Fruit fly (Drosophila melanogaster) whole organism, pupa: ENCODE measurements around the gene CG34135.

Experiments
- CG10348 ChIP-seq: fragments of 200-800 bp; sonication (Bioruptor generic); IDR thresholded peaks from 2 replicates; pipeline ENCODE4 v1.3.6; 2022; ENCODE audit warnings: missing biosample characterization, missing genetic modification characterization
- CG12605 ChIP-seq: fragments of 200-800 bp; sonication (Bioruptor generic); IDR thresholded peaks from 2 replicates; pipeline ENCODE4 v1.3.6; 2022; ENCODE audit warnings: missing biosample characterization, missing genetic modification characterization
- CG13204 ChIP-seq: fragments of 200-800 bp; sonication (Bioruptor generic); optimal IDR thresholded peaks from 2 replicates; lab custom pipeline; 2018; ENCODE audit warnings: missing biosample characterization, mild to moderate bottlenecking, missing genetic modification characterization, moderate library complexity
- CG14655 ChIP-seq: fragments of 200-800 bp; sonication (Bioruptor generic); optimal IDR thresholded peaks from 3 replicates; lab custom pipeline; 2017; ENCODE audit warnings: mild to moderate bottlenecking, missing biosample characterization, missing genetic modification reagents, missing genetic modification characterization
- CG15710 ChIP-seq: fragments of 200-800 bp; sonication (Bioruptor generic); optimal IDR thresholded peaks from 2 replicates; lab custom pipeline; 2018; ENCODE audit warnings: missing biosample characterization, mild to moderate bottlenecking, missing genetic modification characterization, moderate library complexity
- CG17806 ChIP-seq: fragments of 200-800 bp; sonication (Bioruptor generic); optimal IDR thresholded peaks from 2 replicates; lab custom pipeline; 2018; ENCODE audit warnings: missing biosample characterization, mild to moderate bottlenecking, missing genetic modification characterization, moderate library complexity
- CG32121 ChIP-seq: fragments of 200-800 bp; sonication (Bioruptor generic); IDR thresholded peaks from 2 replicates; pipeline ENCODE4 v1.3.6; 2022; ENCODE audit warnings: missing biosample characterization, missing genetic modification characterization
- CG34367 ChIP-seq: fragments of 200-800 bp; sonication (Bioruptor generic); optimal IDR thresholded peaks from 2 replicates; lab custom pipeline; 2018; ENCODE audit warnings: missing biosample characterization, mild to moderate bottlenecking, missing genetic modification characterization
- CG4496 ChIP-seq: fragments of 200-800 bp; sonication (Bioruptor generic); IDR thresholded peaks from 3 replicates; pipeline ENCODE4 v1.3.6; 2022; ENCODE audit warnings: missing biosample characterization, missing genetic modification characterization
- CG8159 ChIP-seq: fragments of 200-800 bp; sonication (Bioruptor generic); optimal IDR thresholded peaks from 3 replicates; lab custom pipeline; 2018; ENCODE audit warnings: missing biosample characterization, mild to moderate bottlenecking, missing genetic modification characterization, moderate library complexity
- CG8301 ChIP-seq: fragments of 200-800 bp; sonication (Bioruptor generic); optimal IDR thresholded peaks from 2 replicates; lab custom pipeline; 2018; ENCODE audit warnings: missing biosample characterization, mild to moderate bottlenecking, missing genetic modification characterization
- CG9948 ChIP-seq: fragments of 200-800 bp; sonication (Bioruptor generic); optimal IDR thresholded peaks from 2 replicates; lab custom pipeline; 2018; ENCODE audit warnings: missing biosample characterization, mild to moderate bottlenecking, missing genetic modification characterization, moderate library complexity
- D1 ChIP-seq: fragments of 200-800 bp; sonication (Bioruptor generic); optimal IDR thresholded peaks from 2 replicates; lab custom pipeline; 2018; ENCODE audit warnings: missing biosample characterization, mild to moderate bottlenecking, missing genetic modification characterization, moderate library complexity
- EcR ChIP-seq: fragments of 200-800 bp; sonication (Bioruptor generic); optimal IDR thresholded peaks from 3 replicates; lab custom pipeline; 2019; ENCODE audit warnings: missing biosample characterization, missing genetic modification characterization, mild to moderate bottlenecking, moderate library complexity, missing genetic modification reagents
- Ets98B ChIP-seq: fragments of 200-800 bp; sonication (Bioruptor generic); IDR thresholded peaks from 2 replicates; pipeline ENCODE4 v1.3.6; 2022; ENCODE audit warnings: missing biosample characterization, missing genetic modification characterization
- Pif1A ChIP-seq: fragments of 200-800 bp; sonication (Bioruptor generic); optimal IDR thresholded peaks from 3 replicates; lab custom pipeline; 2016; ENCODE audit warnings: missing biosample characterization, missing genetic modification characterization
- Pif1B ChIP-seq: fragments of 200-800 bp; sonication (Bioruptor generic); optimal IDR thresholded peaks from 3 replicates; lab custom pipeline; 2016; ENCODE audit warnings: missing biosample characterization, missing genetic modification characterization
- Snoo ChIP-seq: fragments of 200-800 bp; sonication (Bioruptor generic); optimal IDR thresholded peaks from 3 replicates; lab custom pipeline; 2017; ENCODE audit warnings: missing biosample characterization, mild to moderate bottlenecking, missing genetic modification characterization, inconsistent platforms
- fd96Ca ChIP-seq: fragments of 200-800 bp; sonication (Bioruptor generic); IDR thresholded peaks from 3 replicates; pipeline ENCODE4 v1.3.6; 2022; ENCODE audit warnings: missing biosample characterization, missing genetic modification characterization
- gl ChIP-seq: fragments of 200-800 bp; sonication (Bioruptor generic); optimal IDR thresholded peaks from 2 replicates; lab custom pipeline; 2018; ENCODE audit warnings: missing biosample characterization, mild to moderate bottlenecking, missing genetic modification characterization
- rn ChIP-seq: fragments of 200-800 bp; sonication (Bioruptor generic); IDR thresholded peaks from 2 replicates; pipeline ENCODE4 v1.3.6; 2022; ENCODE audit warnings: missing biosample characterization, missing genetic modification characterization

The CG34135 gene

DNA sequence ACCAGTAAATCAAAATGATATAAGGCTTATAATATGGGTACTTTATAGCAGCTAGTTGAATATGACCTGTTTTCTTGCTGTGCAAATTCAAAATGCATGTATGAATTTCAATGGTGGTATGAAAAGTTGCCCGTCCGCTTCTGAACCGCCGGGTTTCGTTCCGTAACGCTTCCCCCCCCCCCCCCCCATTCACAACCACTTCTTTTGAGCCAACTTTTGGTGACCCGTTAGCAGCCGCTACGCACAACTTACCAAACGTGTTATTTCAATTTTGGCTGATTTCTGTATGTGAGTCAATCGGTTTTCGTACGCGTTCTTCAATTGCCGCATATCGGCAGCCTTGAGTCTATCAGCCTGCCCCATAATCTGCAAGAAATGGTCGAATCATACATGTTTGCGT, 25.7 kb upstream of the CG34135 start:
- no peak for TF ChIP-seq Ets98B (GFP tag; lab: Robert Waterston, UW)
- no peak for TF ChIP-seq CG9948 (tag; lab: Kevin White, UChicago)
- TF ChIP-seq fd96Ca (GFP tag; lab: Robert Waterston, UW) = 0 out of 3 replicates have a peak, but pooled peaks have one; percentile 17
- peak; percentile 19 for TF ChIP-seq CG13204 (GFP tag; lab: Kevin White, UChicago)
- no peak for TF ChIP-seq D1 (tag; lab: Kevin White, UChicago)
- TF ChIP-seq, all 21 proteins: peak for 2

DNA sequence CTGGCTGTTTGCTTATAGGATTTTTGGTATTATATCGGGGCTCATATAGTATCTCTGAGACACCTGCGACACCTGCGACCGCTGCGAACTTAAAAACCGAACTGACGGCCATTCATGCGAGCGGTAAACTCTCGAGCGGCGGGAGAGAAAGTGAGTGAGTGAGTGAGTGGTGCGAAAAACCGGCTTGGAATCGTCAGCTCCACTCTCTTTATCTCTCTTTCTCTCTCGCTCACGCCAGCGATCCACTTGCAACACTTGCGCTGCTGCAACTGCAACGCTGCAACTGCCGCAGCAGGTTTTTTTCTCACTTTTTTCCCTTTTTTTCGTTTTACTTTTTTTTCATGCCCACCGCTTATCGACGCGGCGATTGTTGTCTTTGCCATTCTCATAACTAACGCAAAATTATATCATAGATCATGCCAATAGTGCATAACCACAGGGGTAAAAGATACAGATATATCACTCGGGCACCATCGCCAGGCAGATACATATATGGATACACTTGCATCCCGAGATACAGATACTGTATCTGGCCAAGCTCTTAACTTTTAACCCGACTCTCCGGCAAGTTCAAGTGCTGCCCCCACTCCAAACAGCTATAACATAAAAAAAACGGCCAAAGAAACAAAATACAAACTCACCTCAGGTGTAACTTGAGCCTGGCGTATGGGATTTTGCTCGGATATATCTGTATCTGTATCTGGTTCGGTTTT, 24.6 kb upstream of the CG34135 start:
- TF ChIP-seq Snoo (no peak), CG15710 (tag; lab: Kevin White, UChicago) (peak; percentile 34), Pif1A (GFP tag; lab: Kevin White, UChicago) (peak; percentile 73), CG34367 (tag; lab: Kevin White, UChicago) (peak; percentile 52), EcR (GFP tag; lab: Kevin White, UChicago) (peak; percentile 48), D1 (tag; lab: Kevin White, UChicago) (no peak), CG10348 (GFP tag; lab: Robert Waterston, UW) (no peak), rn (GFP tag; lab: Robert Waterston, UW) (no peak), CG8301 (tag; lab: Kevin White, UChicago) (peak; percentile 55), CG12605 (GFP tag; lab: Robert Waterston, UW) (peak; percentile 83), CG8159 (tag; lab: Kevin White, UChicago) (peak; percentile 50), Ets98B (GFP tag; lab: Robert Waterston, UW) (peak; percentile 63), CG13204 (GFP tag; lab: Kevin White, UChicago) (peak; percentile 95), gl (tag; lab: Kevin White, UChicago) (peak; percentile 79), CG32121 (no peak), Pif1B (GFP tag; lab: Kevin White, UChicago) (peak; percentile 82), CG14655 (GFP tag; lab: Kevin White, UChicago) (peak; percentile 69), CG17806 (tag; lab: Kevin White, UChicago) (peak; percentile 31), fd96Ca (GFP tag; lab: Robert Waterston, UW) (0 out of 3 replicates have a peak, but pooled peaks have one; percentile 52), CG9948 (tag; lab: Kevin White, UChicago) (peak; percentile 17), CG4496 (GFP tag; lab: Robert Waterston, UW) (peak; percentile 65)

DNA sequence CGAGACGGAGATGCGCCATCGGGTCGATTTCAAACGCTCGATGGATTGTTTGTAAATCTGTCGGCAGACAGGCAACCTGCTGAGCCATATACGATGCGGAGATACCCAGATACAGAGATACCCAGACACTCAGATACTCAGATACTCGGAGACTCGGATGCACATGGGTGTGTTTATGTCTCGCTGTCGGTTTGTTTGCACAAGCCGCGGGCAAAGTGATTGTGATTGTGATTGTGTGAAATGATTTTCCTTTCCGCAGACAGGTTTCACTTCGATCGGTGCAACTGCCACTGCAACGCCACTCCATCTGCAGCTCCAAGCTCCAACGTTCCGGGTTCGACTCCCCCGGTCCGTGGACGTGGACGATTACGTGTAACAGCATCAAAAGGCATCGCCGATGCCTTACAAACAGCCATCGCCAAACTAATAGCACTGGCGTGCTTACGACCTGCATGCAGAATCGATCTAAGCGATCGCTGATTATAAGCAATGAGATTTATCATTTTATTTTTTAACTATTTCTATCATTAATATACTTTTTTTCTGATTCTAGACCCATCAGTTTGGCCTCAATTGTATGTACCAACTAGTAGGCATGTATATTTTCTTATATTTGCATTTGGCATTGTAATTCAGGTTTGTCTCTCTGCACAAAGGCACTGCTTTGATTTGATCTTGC, 20.9 kb upstream of the CG34135 start:
- TF ChIP-seq CG12605 (GFP tag; lab: Robert Waterston, UW) (peak; percentile 91), D1 (tag; lab: Kevin White, UChicago) (no peak), Snoo (peak; percentile 27), Ets98B (GFP tag; lab: Robert Waterston, UW) (peak; percentile 95), CG13204 (GFP tag; lab: Kevin White, UChicago) (no peak), CG8159 (tag; lab: Kevin White, UChicago) (peak; percentile 82), CG14655 (GFP tag; lab: Kevin White, UChicago) (peak; percentile 89), CG10348 (GFP tag; lab: Robert Waterston, UW) (no peak), CG15710 (tag; lab: Kevin White, UChicago) (peak; percentile 78), fd96Ca (GFP tag; lab: Robert Waterston, UW) (peak; percentile 94), CG17806 (tag; lab: Kevin White, UChicago) (peak; percentile 77), rn (GFP tag; lab: Robert Waterston, UW) (peak; percentile 87), Pif1A (GFP tag; lab: Kevin White, UChicago) (peak; percentile 97), Pif1B (GFP tag; lab: Kevin White, UChicago) (peak; percentile 98), EcR (GFP tag; lab: Kevin White, UChicago) (no peak), CG34367 (tag; lab: Kevin White, UChicago) (peak; percentile 76), CG8301 (tag; lab: Kevin White, UChicago) (peak; percentile 82), CG32121 (peak; percentile 90), CG4496 (GFP tag; lab: Robert Waterston, UW) (peak; percentile 96), gl (tag; lab: Kevin White, UChicago) (peak; percentile 41), CG9948 (tag; lab: Kevin White, UChicago) (peak; percentile 82)

DNA sequence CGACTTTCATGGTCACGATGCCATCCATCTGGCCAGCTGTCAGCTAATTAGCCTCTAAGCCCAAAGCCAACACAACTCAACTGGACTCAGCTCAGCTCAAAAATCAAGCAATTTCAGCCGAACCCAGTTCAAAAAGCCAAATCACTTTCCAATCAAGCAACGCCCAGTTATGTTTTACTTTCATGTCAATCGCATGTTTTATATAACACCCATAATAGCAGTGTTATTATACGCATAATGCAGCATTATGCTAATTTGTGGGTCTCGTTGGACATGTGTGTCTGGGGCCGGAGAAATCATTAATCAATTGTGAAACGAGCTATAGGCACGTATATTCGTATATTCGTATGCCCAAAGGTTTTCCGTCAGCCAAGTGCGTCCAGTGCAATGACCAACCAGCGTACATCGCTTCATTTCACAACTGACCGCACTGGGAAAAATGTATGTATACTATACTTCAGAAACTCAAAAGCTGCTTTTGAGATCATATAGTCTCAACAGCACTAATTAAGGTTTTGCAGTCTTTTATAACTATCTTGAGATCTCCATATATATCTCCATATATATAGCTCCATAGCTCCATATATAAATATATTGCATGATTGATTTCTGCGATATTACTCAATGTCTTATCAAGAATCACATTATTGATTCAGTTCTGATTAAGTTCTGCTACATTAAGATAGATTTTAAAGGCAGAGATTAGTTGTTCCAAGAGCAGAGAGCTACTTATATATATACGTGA, 19.7 kb upstream of the CG34135 start:
- TF ChIP-seq CG8301 (tag; lab: Kevin White, UChicago) (no peak), rn (GFP tag; lab: Robert Waterston, UW) (no peak), Pif1B (GFP tag; lab: Kevin White, UChicago) (no peak), Pif1A (GFP tag; lab: Kevin White, UChicago) (no peak), EcR (GFP tag; lab: Kevin White, UChicago) (no peak), CG17806 (tag; lab: Kevin White, UChicago) (no peak), Snoo (no peak), CG34367 (tag; lab: Kevin White, UChicago) (no peak), CG14655 (GFP tag; lab: Kevin White, UChicago) (peak; percentile 75), CG4496 (GFP tag; lab: Robert Waterston, UW) (no peak), CG15710 (tag; lab: Kevin White, UChicago) (no peak), Ets98B (GFP tag; lab: Robert Waterston, UW) (no peak), D1 (tag; lab: Kevin White, UChicago) (no peak), gl (tag; lab: Kevin White, UChicago) (peak; percentile 8)
